Fruit fly (Drosophila melanogaster) whole organism, embryonic: ENCODE data around the gene CG4953.

Experiments
- Bteb2 ChIP-seq: fragments of 200-800 bp; sonication (Bioruptor generic); optimal IDR thresholded peaks from 2 replicates; lab custom pipeline; 2016; ENCODE audit warnings: missing biosample characterization, missing genetic modification characterization
- CG10209 ChIP-seq: fragments of 200-800 bp; sonication (Bioruptor generic); optimal IDR thresholded peaks from 3 replicates; lab custom pipeline; 2017; ENCODE audit warnings: missing biosample characterization, mild to moderate bottlenecking, missing genetic modification characterization, missing genetic modification reagents
- CG10431 ChIP-seq: fragments of 200-800 bp; sonication (Bioruptor generic); optimal IDR thresholded peaks from 3 replicates; lab custom pipeline; 2018; ENCODE audit warnings: missing biosample characterization, mild to moderate bottlenecking, missing genetic modification characterization
- CG12391 ChIP-seq: fragments of 200-800 bp; sonication (Bioruptor generic); optimal IDR thresholded peaks from 3 replicates; lab custom pipeline; 2018; ENCODE audit warnings: missing biosample characterization, mild to moderate bottlenecking, missing genetic modification characterization, moderate library complexity
- CG13424 ChIP-seq: fragments of 200-800 bp; sonication (Bioruptor generic); optimal IDR thresholded peaks from 2 replicates; lab custom pipeline; 2019; ENCODE audit warnings: missing biosample characterization, mild to moderate bottlenecking, missing genetic modification characterization, moderate library complexity
- CG16813 ChIP-seq: fragments of 200-800 bp; sonication (Bioruptor generic); IDR thresholded peaks from 3 replicates; pipeline ENCODE4 v1.3.6; 2022; ENCODE audit warnings: missing biosample characterization, missing genetic modification characterization; ENCODE audit not compliant: partially characterized antibody
- CG17186 ChIP-seq: fragments of 200-800 bp; sonication (Bioruptor generic); optimal IDR thresholded peaks from 3 replicates; lab custom pipeline; 2017; ENCODE audit warnings: missing biosample characterization, missing genetic modification reagents, missing genetic modification characterization
- CG17361 ChIP-seq: fragments of 200-800 bp; sonication (Bioruptor generic); IDR thresholded peaks from 3 replicates; pipeline ENCODE4 v1.3.6; 2022; ENCODE audit warnings: missing biosample characterization, missing genetic modification characterization
- CG18476 ChIP-seq: fragments of 200-800 bp; sonication (Bioruptor generic); optimal IDR thresholded peaks from 2 replicates; lab custom pipeline; 2016; ENCODE audit warnings: missing biosample characterization, mild to moderate bottlenecking, missing genetic modification characterization
- CG18764 ChIP-seq: fragments of 200-800 bp; sonication (Bioruptor generic); optimal IDR thresholded peaks from 3 replicates; lab custom pipeline; 2016; ENCODE audit warnings: missing biosample characterization, missing genetic modification characterization
- CG2712 ChIP-seq: fragments of 200-800 bp; optimal IDR thresholded peaks from 3 replicates; lab custom pipeline; 2019; ENCODE audit warnings: missing biosample characterization, mild to moderate bottlenecking, missing genetic modification characterization, moderate library complexity
- CG30020 ChIP-seq: fragments of 200-800 bp; optimal IDR thresholded peaks from 2 replicates; lab custom pipeline; 2019; ENCODE audit warnings: missing biosample characterization, mild to moderate bottlenecking, missing genetic modification characterization, moderate library complexity
- CG30403 ChIP-seq: fragments of 200-800 bp; sonication (Bioruptor generic); optimal IDR thresholded peaks from 3 replicates; lab custom pipeline; 2016; ENCODE audit warnings: missing biosample characterization, missing genetic modification characterization
- CG31388 ChIP-seq: fragments of 200-800 bp; sonication (Bioruptor generic); optimal IDR thresholded peaks from 2 replicates; lab custom pipeline; 2016; ENCODE audit warnings: missing biosample characterization, missing genetic modification characterization
- CG32767 ChIP-seq: fragments of 200-800 bp; sonication (Bioruptor generic); IDR thresholded peaks from 2 replicates; pipeline ENCODE4 v1.3.6; 2022; ENCODE audit warnings: missing biosample characterization, missing genetic modification characterization
- CG33213 ChIP-seq: fragments of 200-800 bp; sonication (Bioruptor generic); optimal IDR thresholded peaks from 3 replicates; lab custom pipeline; 2016; ENCODE audit warnings: missing biosample characterization, missing genetic modification characterization
- CG34376 ChIP-seq: fragments of 200-800 bp; sonication (Bioruptor generic); optimal IDR thresholded peaks from 2 replicates; lab custom pipeline; 2018; ENCODE audit warnings: missing biosample characterization, mild to moderate bottlenecking, missing genetic modification characterization
- CG7928 ChIP-seq: fragments of 200-800 bp; sonication (Bioruptor generic); optimal IDR thresholded peaks from 2 replicates; lab custom pipeline; 2017; ENCODE audit warnings: missing biosample characterization, mild to moderate bottlenecking, missing genetic modification characterization
- CG7987 ChIP-seq: fragments of 200-800 bp; sonication (Bioruptor generic); optimal IDR thresholded peaks from 2 replicates; lab custom pipeline; 2018; ENCODE audit warnings: missing biosample characterization, mild to moderate bottlenecking, missing genetic modification characterization, moderate library complexity
- CG8944 ChIP-seq: fragments of 200-800 bp; sonication (Bioruptor generic); optimal IDR thresholded peaks from 3 replicates; lab custom pipeline; 2016; ENCODE audit warnings: missing biosample characterization, missing genetic modification characterization
- Dll ChIP-seq: fragments of 200-800 bp; sonication (Bioruptor generic); IDR thresholded peaks from 4 replicates; pipeline ENCODE4 v1.3.6; 2022; ENCODE audit warnings: missing biosample characterization, missing genetic modification characterization; ENCODE audit not compliant: partially characterized antibody
- Doc3 ChIP-seq: fragments of 200-800 bp; sonication (Bioruptor generic); IDR thresholded peaks from 3 replicates; pipeline ENCODE4 v1.3.6; 2022; ENCODE audit warnings: missing biosample characterization, missing genetic modification characterization; ENCODE audit not compliant: partially characterized antibody
- E2f1 ChIP-seq: fragments of 200-800 bp; sonication (Bioruptor generic); IDR thresholded peaks from 2 replicates; pipeline ENCODE4 v1.3.6; 2022; ENCODE audit warnings: missing biosample characterization, missing genetic modification characterization
- Ets65A ChIP-seq: fragments of 200-800 bp; sonication (Bioruptor generic); peaks from one replicate; lab custom pipeline; 2016; ENCODE audit warnings: missing biosample characterization, missing genetic modification characterization
- GATAe ChIP-seq: fragments of 200-800 bp; sonication (Bioruptor generic); conservative IDR thresholded peaks from 2 replicates; pipeline ENCODE4 v1.3.6; 2022; ENCODE audit warnings: missing biosample characterization, missing genetic modification characterization
- HLH3B ChIP-seq: fragments of 200-800 bp; sonication (Bioruptor generic); IDR thresholded peaks from 2 replicates; pipeline ENCODE4 v1.3.6; 2022; ENCODE audit warnings: missing biosample characterization, missing genetic modification characterization
- Hsf ChIP-seq: fragments of 200-800 bp; sonication (Bioruptor generic); optimal IDR thresholded peaks from 3 replicates; lab custom pipeline; 2016; ENCODE audit warnings: missing biosample characterization, missing genetic modification characterization
- NC2β ChIP-seq: fragments of 200-800 bp; sonication (Bioruptor generic); optimal IDR thresholded peaks from 2 replicates; lab custom pipeline; 2016; ENCODE audit warnings: missing biosample characterization, missing genetic modification characterization
- Nf-YB ChIP-seq: fragments of 200-800 bp; sonication (Bioruptor generic); optimal IDR thresholded peaks from 3 replicates; lab custom pipeline; 2019; ENCODE audit warnings: missing biosample characterization, mild to moderate bottlenecking, missing genetic modification characterization, moderate library complexity
- Oli ChIP-seq: fragments of 200-800 bp; sonication (Bioruptor generic); optimal IDR thresholded peaks from 2 replicates; lab custom pipeline; 2018; ENCODE audit warnings: missing biosample characterization, mild to moderate bottlenecking, missing genetic modification characterization, moderate library complexity
- Ptx1 ChIP-seq: fragments of 200-800 bp; sonication (Bioruptor generic); IDR thresholded peaks from 2 replicates; pipeline ENCODE4 v1.3.6; 2022; ENCODE audit warnings: missing biosample characterization, missing genetic modification characterization
- ab ChIP-seq: fragments of 200-800 bp; sonication (Bioruptor generic); optimal IDR thresholded peaks from 2 replicates; lab custom pipeline; 2016; ENCODE audit warnings: missing biosample characterization, missing genetic modification characterization
- chn ChIP-seq: fragments of 200-800 bp; sonication (Bioruptor generic); optimal IDR thresholded peaks from 2 replicates; lab custom pipeline; 2016; ENCODE audit warnings: missing biosample characterization, missing genetic modification characterization
- corto ChIP-seq: fragments of 200-800 bp; sonication (Bioruptor generic); optimal IDR thresholded peaks from 2 replicates; lab custom pipeline; 2016; ENCODE audit warnings: missing biosample characterization, mild to moderate bottlenecking, missing genetic modification characterization, moderate library complexity
- gem ChIP-seq: fragments of 200-800 bp; sonication (Bioruptor generic); optimal IDR thresholded peaks from 2 replicates; lab custom pipeline; 2019; ENCODE audit warnings: missing biosample characterization, mild to moderate bottlenecking, missing genetic modification characterization, moderate library complexity
- her ChIP-seq: fragments of 200-800 bp; sonication (Bioruptor generic); optimal IDR thresholded peaks from 2 replicates; lab custom pipeline; 2016; ENCODE audit warnings: missing biosample characterization, missing genetic modification characterization
- lab ChIP-seq: fragments of 200-800 bp; sonication (Bioruptor generic); optimal IDR thresholded peaks from 3 replicates; lab custom pipeline; 2017; ENCODE audit warnings: missing biosample characterization, missing genetic modification characterization, mild to moderate bottlenecking, moderate library complexity, missing genetic modification reagents
- lola ChIP-seq, 3 experiments: fragments of >200 bp in 2 of 3; fragments of 200-800 bp in 1 of 3; sonication (Bioruptor generic) in 1 of 3; optimal IDR thresholded peaks; 2 replicates each; lab custom pipeline; 2017 to 2019; ENCODE audit warnings: missing biosample characterization in 3 of 3, missing genetic modification characterization in 3 of 3, mild to moderate bottlenecking in 1 of 3, moderate library complexity in 1 of 3
- mam ChIP-seq: fragments of 200-800 bp; sonication (Bioruptor generic); optimal IDR thresholded peaks from 3 replicates; lab custom pipeline; 2016; ENCODE audit warnings: missing biosample characterization, missing genetic modification characterization
- org-1 ChIP-seq: fragments of 200-800 bp; sonication (Bioruptor generic); optimal IDR thresholded peaks from 2 replicates; lab custom pipeline; 2017; ENCODE audit warnings: missing biosample characterization, missing genetic modification characterization
- phol ChIP-seq: fragments of 200-800 bp; sonication (Bioruptor generic); optimal IDR thresholded peaks from 3 replicates; lab custom pipeline; 2018; ENCODE audit warnings: missing biosample characterization, mild to moderate bottlenecking, missing genetic modification characterization, moderate library complexity
- pita ChIP-seq: fragments of 200-800 bp; sonication (Bioruptor generic); optimal IDR thresholded peaks from 2 replicates; lab custom pipeline; 2017; ENCODE audit warnings: missing biosample characterization, mild to moderate bottlenecking, missing genetic modification characterization
- row ChIP-seq: fragments of 200-800 bp; sonication (Bioruptor generic); IDR thresholded peaks from 3 replicates; pipeline ENCODE4 v1.3.6; 2022; ENCODE audit warnings: missing biosample characterization, missing genetic modification characterization
- sens ChIP-seq: fragments of 200-800 bp; sonication (Bioruptor generic); peaks from one replicate; lab custom pipeline; 2016; ENCODE audit warnings: missing biosample characterization, missing genetic modification characterization
- sisA ChIP-seq: fragments of 200-800 bp; sonication (Bioruptor generic); IDR thresholded peaks from 2 replicates; pipeline ENCODE4 v1.3.6; 2022; ENCODE audit warnings: missing biosample characterization, missing genetic modification characterization
- trem ChIP-seq: fragments of 200-800 bp; optimal IDR thresholded peaks from 3 replicates; lab custom pipeline; 2019; ENCODE audit warnings: missing biosample characterization, mild to moderate bottlenecking, missing genetic modification characterization, moderate library complexity

The CG4953 gene

DNA sequence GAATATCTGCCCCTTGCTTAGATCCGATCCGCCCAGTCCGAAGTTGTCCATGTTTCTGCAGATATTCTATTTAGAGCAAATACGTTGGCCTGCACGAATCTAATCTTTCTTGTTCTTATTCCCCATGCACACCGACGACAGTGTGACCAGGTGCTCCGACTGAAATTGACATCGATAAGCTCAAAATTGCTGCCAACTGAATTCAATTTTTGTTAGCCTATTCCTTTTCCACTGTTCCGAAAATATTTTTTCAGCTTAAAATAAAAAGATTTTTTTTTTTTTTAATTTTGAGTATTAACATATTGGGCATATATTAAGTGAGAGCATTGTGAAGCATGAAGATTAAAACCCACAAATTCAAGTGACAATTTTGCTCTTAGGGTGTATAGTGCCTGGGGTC, 37.3 kb downstream of the CG4953 start, which contains the start of gene nmd (continued):
- no peak for TF ChIP-seq CG31388 (GFP tag; lab: Kevin White, UChicago)
- TF ChIP-seq E2f1 (GFP tag; lab: Robert Waterston, UW), result no peak
- TF ChIP-seq CG2712 (tag; lab: Kevin White, UChicago), result peak; percentile 8
- TF ChIP-seq chn (GFP tag; lab: Kevin White, UChicago), result no peak
- no peak for TF ChIP-seq CG18476 (GFP tag; lab: Kevin White, UChicago)
- TF ChIP-seq CG17186 (GFP tag; lab: Kevin White, UChicago), result peak; percentile 7
- TF ChIP-seq CG12391 (tag; lab: Kevin White, UChicago), result peak; percentile 46
- no peak for TF ChIP-seq CG10209 (GFP tag; lab: Kevin White, UChicago)
- TF ChIP-seq mam (GFP tag; lab: Kevin White, UChicago), result peak; percentile 19
- no peak for TF ChIP-seq GATAe (GFP tag; lab: Robert Waterston, UW)
- TF ChIP-seq HLH3B (GFP tag; lab: Robert Waterston, UW), result no peak
- TF ChIP-seq CG30403 (GFP tag; lab: Kevin White, UChicago), result peak; percentile 21
- TF ChIP-seq CG17361, result 0 out of 3 replicates have a peak, but pooled peaks have one; percentile 24
- TF ChIP-seq NC2β, result peak; percentile 16
- peak; percentile 17 for TF ChIP-seq CG7987 (GFP tag; lab: Kevin White, UChicago)
- TF ChIP-seq Ptx1 (GFP tag; lab: Robert Waterston, UW), result 0 out of 2 replicates have a peak, but pooled peaks have one; percentile 13
- TF ChIP-seq CG33213 (GFP tag; lab: Kevin White, UChicago), result peak; percentile 49
- peak; percentile 21 for TF ChIP-seq phol (tag; lab: Kevin White, UChicago)
- TF ChIP-seq Dll (GFP tag; lab: Robert Waterston, UW), result no peak
- TF ChIP-seq CG34376 (GFP tag; lab: Kevin White, UChicago), result peak; percentile 43

DNA sequence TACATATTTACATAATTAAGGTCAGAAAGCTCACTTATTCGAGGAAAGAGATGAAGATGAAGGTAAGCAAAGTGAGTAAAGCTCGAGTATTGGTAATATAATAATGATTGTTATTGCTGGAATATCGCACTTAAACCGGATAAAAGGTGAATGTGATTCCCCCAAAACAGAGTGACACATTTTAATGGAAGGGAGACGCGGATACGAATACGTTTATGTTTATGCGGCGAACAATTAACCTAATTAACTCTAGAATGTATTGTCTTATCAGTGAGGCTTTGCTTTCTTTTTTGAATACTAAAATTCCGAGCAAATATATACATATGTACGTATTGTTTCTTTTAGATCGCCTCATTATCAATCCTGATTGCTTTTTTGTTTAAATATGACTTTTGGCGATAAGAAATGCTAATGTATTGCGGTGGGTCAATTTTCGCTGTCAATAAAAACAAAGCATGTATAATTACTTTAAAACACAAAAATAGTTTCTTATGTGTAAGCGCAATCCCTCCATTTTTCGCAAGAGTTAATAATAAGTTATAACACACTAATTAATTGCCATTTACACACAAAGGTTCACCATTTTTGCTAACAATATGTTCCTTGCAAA, 39.1 kb downstream of the CG4953 start:
- TF ChIP-seq her (GFP tag; lab: Kevin White, UChicago), result no peak
- peak; percentile 42 for TF ChIP-seq sens (GFP tag; lab: Kevin White, UChicago)

DNA sequence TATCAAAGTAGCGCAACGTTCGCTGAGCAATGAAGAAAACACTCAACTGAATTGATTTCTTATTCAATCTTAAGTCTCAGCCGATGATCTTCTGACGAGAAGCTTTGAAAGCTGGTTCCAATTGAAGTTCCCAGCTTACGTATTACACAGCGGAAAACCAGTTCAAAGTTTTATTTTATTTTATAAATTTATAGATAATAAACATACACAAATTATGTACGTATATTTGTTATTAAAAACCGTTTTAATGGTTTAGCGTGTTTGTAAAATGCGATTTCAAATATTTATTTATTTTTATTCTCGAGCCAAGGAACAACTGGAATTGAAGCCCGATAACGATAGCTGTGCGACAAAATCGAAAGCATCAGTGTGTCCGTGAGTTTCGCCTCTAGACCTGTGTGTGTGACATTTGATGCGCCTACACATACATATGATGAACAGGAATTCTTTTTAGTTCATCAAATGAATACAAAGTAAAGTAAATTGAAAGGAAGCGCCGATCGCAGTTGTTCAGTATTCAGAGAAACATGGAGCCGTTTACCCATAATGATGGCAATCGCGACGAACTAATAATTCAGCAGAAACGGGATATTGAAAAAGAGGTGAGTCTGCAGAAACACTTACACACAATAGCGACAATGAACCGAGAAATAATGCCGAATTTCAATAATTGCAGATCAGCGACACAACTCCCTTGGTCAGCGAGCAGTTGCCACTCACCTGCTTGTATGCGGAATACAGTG, 40.2 kb downstream of the CG4953 start, which contains the start of the genes CG5390 and CG4968:
CG5390 (minus strand) TSS at position 77 of the 743 bp plus-strand sequence.
CG4968 (plus strand) TSS at position 405 of the 743 bp plus-strand sequence.
- peak; percentile 79 for TF ChIP-seq corto (GFP tag; lab: Kevin White, UChicago)
- TF ChIP-seq CG32767, result 0 out of 2 replicates have a peak, but pooled peaks have one; percentile 52
- no peak for TF ChIP-seq ab (GFP tag; lab: Kevin White, UChicago)
- TF ChIP-seq CG30020 (tag; lab: Kevin White, UChicago), result peak; percentile 94
- TF ChIP-seq row (GFP tag; lab: Robert Waterston, UW), result peak; percentile 82
- TF ChIP-seq CG7928 (GFP tag; lab: Kevin White, UChicago), result peak; percentile 45
- peak; percentile 95 for TF ChIP-seq trem (tag; lab: Kevin White, UChicago)
- TF ChIP-seq Oli, result peak; percentile 53
- TF ChIP-seq CG18764 (GFP tag; lab: Kevin White, UChicago), result no peak
- TF ChIP-seq CG8944 (GFP tag; lab: Kevin White, UChicago), result no peak
- no peak for TF ChIP-seq lab (GFP tag; lab: Kevin White, UChicago)
- no peak for TF ChIP-seq Bteb2 (GFP tag; lab: Kevin White, UChicago)
- TF ChIP-seq lola (GFP tag; optimal IDR thresholded peaks at IDR 0.05; lab: Kevin White, UChicago), result peak in 1 of 3 experiments; percentile 36
- peak; percentile 34 for TF ChIP-seq Hsf (GFP tag; lab: Kevin White, UChicago)
- TF ChIP-seq Nf-YB (GFP tag; lab: Kevin White, UChicago), result peak; percentile 44
- no peak for TF ChIP-seq sisA (GFP tag; lab: Robert Waterston, UW)
- TF ChIP-seq gem (tag; lab: Kevin White, UChicago), result peak; percentile 87
- TF ChIP-seq CG10431 (GFP tag; lab: Kevin White, UChicago), result peak; percentile 39
- TF ChIP-seq Doc3 (GFP tag; lab: Robert Waterston, UW), result no peak
- peak; percentile 82 for TF ChIP-seq CG13424 (tag; lab: Kevin White, UChicago)
- no peak for TF ChIP-seq org-1
- peak; percentile 89 for TF ChIP-seq Ets65A (GFP tag; lab: Kevin White, UChicago)
- TF ChIP-seq pita (GFP tag; lab: Kevin White, UChicago), result no peak
- peak; percentile 32; the same call in 1 of the 3 replicates for TF ChIP-seq CG16813 (GFP tag; lab: Robert Waterston, UW)
